Worm (Caenorhabditis elegans): Measurements from ENCODE around the gene M163.5.

M163.5 gene

DNA sequence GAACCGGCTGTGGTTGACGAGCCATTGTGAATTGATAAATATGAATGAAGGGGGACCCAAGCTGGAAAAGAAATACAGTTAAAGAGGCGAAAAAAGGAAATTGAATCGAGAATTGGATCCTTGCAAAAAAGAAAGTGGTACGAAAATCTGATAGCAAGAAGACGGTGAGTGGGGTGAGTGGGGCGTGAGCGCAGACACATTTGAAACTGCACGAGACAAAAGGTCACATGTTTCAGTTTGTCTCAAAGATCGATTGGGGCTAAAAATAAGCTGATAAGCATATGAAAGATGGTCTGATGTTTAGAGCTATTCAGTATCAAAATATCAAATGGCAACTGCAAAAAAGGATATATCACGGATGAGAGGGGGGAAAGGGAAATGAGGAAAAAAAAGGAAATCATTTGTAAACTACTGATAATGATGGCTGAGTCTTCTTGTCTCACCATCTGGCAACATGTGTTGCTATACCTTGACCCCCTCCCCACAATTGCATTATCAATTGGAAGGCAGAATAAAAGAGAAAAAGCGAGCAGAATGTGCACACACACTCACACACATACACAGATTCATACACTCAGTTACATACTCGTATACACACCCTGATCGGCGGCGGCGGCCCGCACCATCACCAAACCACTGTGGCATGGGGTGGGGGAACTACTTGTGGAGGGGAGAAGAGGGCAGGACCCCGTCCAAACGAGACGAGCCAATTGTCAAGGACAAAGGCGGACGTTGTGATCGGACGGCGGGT lies 30.1 kb downstream of the M163.5 start, which contains the start of gene M163.1:
TSS of gene M163.1 (minus strand) at position 25 of the 751 bp plus-strand sequence.
- TF ChIP-seq hlh-30 (tag; optimal IDR thresholded peaks at IDR 0.05; ENCODE audit: insufficient read depth) (peak; percentile 76), unc-62 (GFP tag; optimal IDR thresholded peaks at IDR 0.05 in 1 of 2) (peak in 1 of 2 experiments; percentile 91), unc-62 (tag; optimal IDR thresholded peaks at IDR 0.05) (no peak), mdt-29 (GFP tag; IDR thresholded peaks at IDR 0.05) (0 out of 2 replicates have a peak, but pooled peaks have one; percentile 11), mep-1 (tag; optimal IDR thresholded peaks at IDR 0.05) (no peak), Y5F2A.4 (GFP tag; optimal IDR thresholded peaks at IDR 0.05) (no peak), daf-8 (GFP tag; IDR thresholded peaks at IDR 0.05) (no peak), nhr-237 (tag; optimal IDR thresholded peaks at IDR 0.05) (no peak), pqm-1 (tag; optimal IDR thresholded peaks at IDR 0.05) (peak; percentile 49), dmd-9 (GFP tag; IDR thresholded peaks at IDR 0.05) (no peak), mes-2 (tag; optimal IDR thresholded peaks at IDR 0.05; ENCODE audit: poor library complexity, severe bottlenecking) (peak; percentile 1), hlh-11 (tag; optimal IDR thresholded peaks at IDR 0.05) (peak; percentile 38), nhr-6 (tag; optimal IDR thresholded peaks at IDR 0.05) (no peak), lir-3 (tag; optimal IDR thresholded peaks at IDR 0.05) (no peak), lin-38 (GFP tag; IDR thresholded peaks at IDR 0.05) (0 out of 2 replicates have a peak, but pooled peaks have one; percentile 18), rbr-2 (tag; optimal IDR thresholded peaks at IDR 0.05) (no peak), ZK546.5 (tag; optimal IDR thresholded peaks at IDR 0.05) (no peak), F10B5.3 (tag; optimal IDR thresholded peaks at IDR 0.05) (no peak), tra-1 (GFP tag; IDR thresholded peaks at IDR 0.05) (0 out of 2 replicates have a peak, but pooled peaks have one; percentile 28), zfp-2 (tag; optimal IDR thresholded peaks at IDR 0.05) (no peak), nhr-11 (tag; optimal IDR thresholded peaks at IDR 0.05) (no peak), aha-1 (tag) (peak; percentile 95), nhr-28 (tag; optimal IDR thresholded peaks at IDR 0.05) (peak; percentile 37), egl-27 (tag; optimal IDR thresholded peaks at IDR 0.05) (no peak), daf-16 (GFP tag; optimal IDR thresholded peaks at IDR 0.05) (no peak), daf-16 (tag; optimal IDR thresholded peaks at IDR 0.05) (peak; percentile 57), T20F7.1 (GFP tag; optimal IDR thresholded peaks at IDR 0.05) (no peak), egl-43 (GFP tag; IDR thresholded peaks at IDR 0.05) (0 out of 2 replicates have a peak, but pooled peaks have one; percentile 11), F49E8.2 (tag; optimal IDR thresholded peaks at IDR 0.05; ENCODE audit: borderline replicate concordance) (no peak), saeg-2 (GFP tag; IDR thresholded peaks at IDR 0.05) (no peak), hif-1 (tag; optimal IDR thresholded peaks at IDR 0.05) (no peak), jun-1 (tag; optimal IDR thresholded peaks at IDR 0.05) (no peak), lin-15B (tag; optimal IDR thresholded peaks at IDR 0.05) (no peak), set-16 (GFP tag; IDR thresholded peaks at IDR 0.05) (peak; percentile 84), ama-1 (optimal IDR thresholded peaks at IDR 0.05) (no peak), dve-1 (tag; optimal IDR thresholded peaks at IDR 0.05; ENCODE audit: insufficient read depth) (peak; percentile 42), dmd-6 (GFP tag; IDR thresholded peaks at IDR 0.05) (peak; percentile 56), madf-9 (GFP tag; conservative IDR thresholded peaks at IDR 0.05) (no peak), F44E2.7 (GFP tag; IDR thresholded peaks at IDR 0.05) (0 out of 2 replicates have a peak, but pooled peaks have one; percentile 48)

DNA sequence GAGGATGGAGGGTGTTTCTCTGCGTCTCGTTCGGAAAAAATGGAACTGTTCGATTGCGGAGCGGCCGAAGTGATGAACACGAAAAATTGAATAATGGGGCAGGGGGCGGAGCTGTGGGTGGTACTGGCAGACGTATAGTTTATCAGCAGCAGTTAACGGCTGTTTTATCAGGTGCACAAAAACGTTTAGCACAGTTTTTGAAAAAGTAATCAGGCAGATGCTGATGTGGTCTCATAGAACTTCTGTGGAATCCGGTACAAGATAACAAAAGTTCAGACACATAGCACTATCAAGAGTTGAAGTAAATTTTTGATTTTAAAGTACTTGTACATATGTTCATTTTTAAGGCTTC lies 30.7 kb downstream of the M163.5 start:
- no peak for TF ChIP-seq F37D6.2 (tag; optimal IDR thresholded peaks at IDR 0.05)
- TF ChIP-seq nhr-41 (GFP tag; IDR thresholded peaks at IDR 0.05), result no peak
- TF ChIP-seq nhr-10 (tag; optimal IDR thresholded peaks at IDR 0.05), result no peak
- TF ChIP-seq T26A8.4 (GFP tag; IDR thresholded peaks at IDR 0.05), result no peak
- no peak for TF ChIP-seq unc-39 (tag; optimal IDR thresholded peaks at IDR 0.05)
- no peak for TF ChIP-seq ces-1 (GFP tag; optimal IDR thresholded peaks at IDR 0.05)
- no peak for TF ChIP-seq lir-3 (tag; optimal IDR thresholded peaks at IDR 0.05)
- TF ChIP-seq unc-130 (GFP tag; optimal IDR thresholded peaks at IDR 0.05), result no peak
- TF ChIP-seq nhr-42 (GFP tag; IDR thresholded peaks at IDR 0.05), result no peak
- no peak for TF ChIP-seq ceh-32 (tag; optimal IDR thresholded peaks at IDR 0.05; ENCODE audit: poor library complexity)
- TF ChIP-seq mep-1 (tag; optimal IDR thresholded peaks at IDR 0.05), result no peak
- no peak for TF ChIP-seq T20F7.1 (GFP tag; optimal IDR thresholded peaks at IDR 0.05)
- 0 out of 2 replicates have a peak, but pooled peaks have one; percentile 0 for TF ChIP-seq F44E2.7 (GFP tag; IDR thresholded peaks at IDR 0.05)
- TF ChIP-seq jun-1 (tag; optimal IDR thresholded peaks at IDR 0.05), result no peak
- TF ChIP-seq zfp-3 (GFP tag; conservative IDR thresholded peaks at IDR 0.05), result no peak
- TF ChIP-seq hlh-11 (tag; optimal IDR thresholded peaks at IDR 0.05), result peak; percentile 41
- TF ChIP-seq zip-2 (tag; optimal IDR thresholded peaks at IDR 0.05), result no peak
- peak; percentile 47 for TF ChIP-seq mxl-3 (GFP tag; optimal IDR thresholded peaks at IDR 0.05)
- TF ChIP-seq mdt-29 (GFP tag; IDR thresholded peaks at IDR 0.05), result no peak
